Worm (Caenorhabditis elegans): ENCODE data around the gene fbxc-50.

- TF ChIP-seq ama-1 (optimal IDR thresholded peaks at IDR 0.05) (no peak), aly-1 (tag; optimal IDR thresholded peaks at IDR 0.05) (no peak), scrt-1 (GFP tag; IDR thresholded peaks at IDR 0.05) (no peak)
Measured at ce11 chrII:3203415-3203814, 44.5 kb downstream of the fbxc-50 start, which contains the start of gene sri-50.
